Worm (Caenorhabditis elegans) whole organism, L4 larva: Measurements from ENCODE around the gene ceh-16.

Experiments
- D1046.2 ChIP-seq: fragments of 200-800 bp; sonication (Bioruptor generic); IDR thresholded peaks from 2 replicates; pipeline ENCODE4 v1.3.6; 2022; ENCODE audit warnings: missing genetic modification characterization, missing compliant biosample characterization
- F26F4.8 ChIP-seq: fragments of 200-800 bp; sonication (Bioruptor generic); conservative IDR thresholded peaks from 2 replicates; pipeline ENCODE4 v1.3.6; 2022; ENCODE audit warnings: missing genetic modification characterization, missing compliant biosample characterization
- F44E2.7 ChIP-seq: fragments of 200-800 bp; sonication (Bioruptor generic); IDR thresholded peaks from 2 replicates; pipeline ENCODE4 v2.1.2; 2022; ENCODE audit warnings: missing genetic modification characterization, missing compliant biosample characterization
- F49E8.2 ChIP-seq: sonication (generic microtip); optimal IDR thresholded peaks from 2 replicates; lab custom pipeline; 2016; ENCODE audit warnings: missing compliant biosample characterization, mild to moderate bottlenecking, missing genetic modification characterization, borderline replicate concordance
- Y105C5A.15 ChIP-seq: fragments of 200-800 bp; sonication (Bioruptor generic); IDR thresholded peaks from 2 replicates; pipeline ENCODE4 v1.3.6; 2022; ENCODE audit warnings: missing genetic modification characterization, missing compliant biosample characterization
- Y75B8A.6 ChIP-seq: fragments of 200-800 bp; sonication (Bioruptor generic); IDR thresholded peaks from 2 replicates; pipeline ENCODE4 v1.3.6; 2022; ENCODE audit warnings: missing genetic modification reagents, missing genetic modification characterization, missing compliant biosample characterization
- ceh-28 ChIP-seq: fragments of 150-350 bp; optimal IDR thresholded peaks from 2 replicates; lab custom pipeline; 2014; ENCODE audit warnings: missing biosample characterization, missing genetic modification reagents, missing genetic modification characterization
- ceh-32 ChIP-seq: sonication (generic microtip); optimal IDR thresholded peaks from 2 replicates; lab custom pipeline; 2016; ENCODE audit warnings: mild to moderate bottlenecking, missing genetic modification characterization, missing compliant biosample characterization; ENCODE audit not compliant: poor library complexity
- ceh-82 ChIP-seq: sonication (generic microtip); optimal IDR thresholded peaks from 2 replicates; lab custom pipeline; 2017; ENCODE audit warnings: missing biosample characterization, missing genetic modification characterization
- cey-2 ChIP-seq: sonication (generic microtip); optimal IDR thresholded peaks from 3 replicates; lab custom pipeline; 2017; ENCODE audit warnings: missing genetic modification characterization, mild to moderate bottlenecking, missing compliant biosample characterization, antibody characterized with exemption, borderline replicate concordance; ENCODE audit not compliant: insufficient read depth
- ctbp-1 ChIP-seq: fragments of 200-800 bp; sonication (Bioruptor generic); IDR thresholded peaks from 2 replicates; pipeline ENCODE4 v1.3.6; 2022; ENCODE audit warnings: missing genetic modification reagents, missing genetic modification characterization, missing compliant biosample characterization
- daf-12 ChIP-seq: fragments of 150-350 bp; optimal IDR thresholded peaks from 2 replicates; lab custom pipeline; 2014; ENCODE audit warnings: missing biosample characterization, missing genetic modification reagents, missing genetic modification characterization
- daf-16 ChIP-seq, 3 experiments: sonication (generic microtip); optimal IDR thresholded peaks; 2 replicates each; lab custom pipeline; 2016 to 2017; ENCODE audit warnings: missing genetic modification characterization in 3 of 3, missing genetic modification reagents in 3 of 3, mild to moderate bottlenecking in 2 of 3, missing compliant biosample characterization in 2 of 3, missing biosample characterization in 1 of 3, moderate library complexity in 1 of 3
- daf-19 ChIP-seq: fragments of 200-800 bp; sonication (Bioruptor generic); conservative IDR thresholded peaks from 2 replicates; pipeline ENCODE4 v1.3.6; 2022; ENCODE audit warnings: missing genetic modification characterization, missing compliant biosample characterization
- daf-8 ChIP-seq: fragments of 200-800 bp; sonication (Bioruptor generic); IDR thresholded peaks from 2 replicates; pipeline ENCODE4 v1.3.6; 2022; ENCODE audit warnings: missing genetic modification characterization, missing compliant biosample characterization
- dmd-9 ChIP-seq: fragments of 200-800 bp; sonication (Bioruptor generic); IDR thresholded peaks from 2 replicates; pipeline ENCODE4 v1.3.6; 2022; ENCODE audit warnings: missing genetic modification reagents, missing genetic modification characterization, missing compliant biosample characterization
- dpl-1 ChIP-seq: fragments of 150-350 bp; optimal IDR thresholded peaks from 2 replicates; lab custom pipeline; 2014; ENCODE audit warnings: missing biosample characterization, missing genetic modification reagents, missing genetic modification characterization
- egl-27 ChIP-seq: sonication (generic microtip); optimal IDR thresholded peaks from 3 replicates; lab custom pipeline; 2017; ENCODE audit warnings: missing biosample characterization, missing genetic modification reagents, missing genetic modification characterization
- hif-1 ChIP-seq, 2 experiments: sonication (generic microtip); optimal IDR thresholded peaks; 2 replicates each; lab custom pipeline; 2016 to 2017; ENCODE audit warnings: missing compliant biosample characterization in 2 of 2, missing genetic modification characterization in 2 of 2, missing genetic modification reagents in 2 of 2, missing genotype in 2 of 2, mild to moderate bottlenecking in 1 of 2
- hlh-30 ChIP-seq: sonication (generic microtip); optimal IDR thresholded peaks from 2 replicates; lab custom pipeline; 2017; ENCODE audit warnings: antibody characterized with exemption, mild to moderate bottlenecking, missing genetic modification characterization, missing compliant biosample characterization; ENCODE audit not compliant: insufficient read depth
- lin-15B ChIP-seq: fragments of 150-350 bp; sonication (generic microtip); optimal IDR thresholded peaks from 3 replicates; lab custom pipeline; 2014; ENCODE audit warnings: missing biosample characterization, missing genetic modification characterization
- lin-29 ChIP-seq: fragments of 200-800 bp; sonication (Bioruptor generic); IDR thresholded peaks from 2 replicates; pipeline ENCODE4 v1.3.6; 2022; ENCODE audit warnings: missing genetic modification reagents, missing genetic modification characterization, missing compliant biosample characterization
- lsy-2 ChIP-seq, 2 experiments: fragments of 150-350 bp in 1 of 2; sonication (generic microtip) in 1 of 2; optimal IDR thresholded peaks; 2 replicates each; lab custom pipeline; 2014 to 2017; ENCODE audit warnings: missing biosample characterization in 2 of 2, missing genetic modification characterization in 2 of 2
- madf-5 ChIP-seq, 2 experiments: fragments of 200-800 bp; sonication (Bioruptor generic); IDR thresholded peaks; 2 replicates each; pipeline ENCODE4 v1.3.6; 2022; ENCODE audit warnings: missing compliant biosample characterization in 2 of 2, missing genetic modification characterization in 2 of 2
- mdt-29 ChIP-seq: fragments of 200-800 bp; sonication (Bioruptor generic); IDR thresholded peaks from 2 replicates; pipeline ENCODE4 v1.3.6; 2022; ENCODE audit warnings: missing genetic modification reagents, missing genetic modification characterization, missing compliant biosample characterization
- mxl-2 ChIP-seq: fragments of 200-800 bp; sonication (Bioruptor generic); conservative IDR thresholded peaks from 2 replicates; pipeline ENCODE4 v1.3.6; 2022; ENCODE audit warnings: missing genetic modification reagents, missing genetic modification characterization, missing compliant biosample characterization
- mxl-3 ChIP-seq: fragments of 200-800 bp; sonication (Bioruptor generic); optimal IDR thresholded peaks from 2 replicates; lab custom pipeline; 2018; ENCODE audit warnings: mild to moderate bottlenecking, missing genetic modification characterization, missing compliant biosample characterization
- nhr-102 ChIP-seq: sonication (generic microtip); optimal IDR thresholded peaks from 2 replicates; lab custom pipeline; 2016; ENCODE audit warnings: mild to moderate bottlenecking, missing genetic modification characterization, moderate library complexity, missing compliant biosample characterization
- nhr-42 ChIP-seq: fragments of 200-800 bp; sonication (Bioruptor generic); IDR thresholded peaks from 2 replicates; pipeline ENCODE4 v1.3.6; 2022; ENCODE audit warnings: missing genetic modification characterization, missing compliant biosample characterization
- nhr-6 ChIP-seq: fragments of 150-350 bp; optimal IDR thresholded peaks from 2 replicates; lab custom pipeline; 2014; ENCODE audit warnings: missing biosample characterization, missing genetic modification characterization
- nhr-76 ChIP-seq: fragments of 150-350 bp; optimal IDR thresholded peaks from 2 replicates; lab custom pipeline; 2014; ENCODE audit warnings: missing biosample characterization, missing genetic modification characterization
- nhr-77 ChIP-seq: fragments of 150-350 bp; optimal IDR thresholded peaks from 2 replicates; lab custom pipeline; 2014; ENCODE audit warnings: missing biosample characterization, missing genetic modification characterization
- php-3 ChIP-seq: fragments of 200-800 bp; sonication (Bioruptor generic); IDR thresholded peaks from 2 replicates; pipeline ENCODE4 v1.3.6; 2022; ENCODE audit warnings: missing genetic modification reagents, missing genetic modification characterization, missing compliant biosample characterization
- rbr-2 ChIP-seq: sonication (generic microtip); optimal IDR thresholded peaks from 2 replicates; lab custom pipeline; 2016; ENCODE audit warnings: missing genotype, missing genetic modification characterization, missing compliant biosample characterization
- sdz-12 ChIP-seq: fragments of 200-800 bp; sonication (Bioruptor generic); optimal IDR thresholded peaks from 2 replicates; lab custom pipeline; 2018; ENCODE audit warnings: mild to moderate bottlenecking, missing genetic modification characterization, missing compliant biosample characterization
- set-16 ChIP-seq: fragments of 200-800 bp; sonication (Bioruptor generic); IDR thresholded peaks from 2 replicates; pipeline ENCODE4 v1.3.6; 2022; ENCODE audit warnings: missing genetic modification reagents, missing genetic modification characterization, missing compliant biosample characterization
- spr-1 ChIP-seq: sonication (generic microtip); optimal IDR thresholded peaks from 2 replicates; lab custom pipeline; 2016; ENCODE audit warnings: mild to moderate bottlenecking, missing genetic modification characterization, missing compliant biosample characterization
- unc-39 ChIP-seq: sonication (generic microtip); optimal IDR thresholded peaks from 2 replicates; lab custom pipeline; 2017; ENCODE audit warnings: missing biosample characterization, missing genetic modification characterization
- unc-62 ChIP-seq, 3 experiments: fragments of 150-350 bp in 1 of 3; sonication (generic microtip); optimal IDR thresholded peaks in 2 of 3; peaks in 1 of 3; 1 replicate in 1 of 3; 2 replicates in 2 of 3; lab custom pipeline; 2014 to 2017; ENCODE audit warnings: missing biosample characterization in 3 of 3, missing genetic modification characterization in 3 of 3, missing genetic modification reagents in 3 of 3, missing genotype in 1 of 3
- zfp-2 ChIP-seq: sonication (generic microtip); optimal IDR thresholded peaks from 2 replicates; lab custom pipeline; 2016; ENCODE audit warnings: mild to moderate bottlenecking, missing genetic modification characterization, missing compliant biosample characterization
- ztf-11 ChIP-seq: fragments of 150-350 bp; optimal IDR thresholded peaks from 2 replicates; lab custom pipeline; 2014; ENCODE audit warnings: missing biosample characterization, missing genetic modification characterization

ceh-16 gene

DNA sequence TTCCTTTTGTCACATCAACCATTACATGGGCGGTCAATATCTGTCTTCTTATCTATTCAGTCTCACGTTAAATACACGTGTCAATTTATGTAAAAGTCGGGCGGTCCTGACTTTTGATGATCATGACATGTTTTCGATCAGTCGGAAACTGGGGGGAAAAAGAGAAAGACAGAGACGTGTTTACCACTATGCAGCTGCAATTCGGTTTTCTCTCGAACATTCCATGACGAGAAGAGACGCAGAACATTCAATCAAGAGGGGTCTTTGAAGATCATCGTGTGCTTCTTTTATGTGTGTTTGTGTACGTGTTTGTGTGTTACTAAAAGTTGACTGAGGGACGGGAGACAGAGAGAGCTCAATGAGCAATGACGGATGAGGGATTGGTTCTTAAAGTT is 35.8 kb downstream of the ceh-16 start (continued):
- peak; percentile 45 to 99 for TF ChIP-seq unc-62 (GFP tag; optimal IDR thresholded peaks at IDR 0.05 in 1 of 2; lab: Kevin White, UChicago)
- TF ChIP-seq unc-62 (tag; optimal IDR thresholded peaks at IDR 0.05; lab: Kevin White, UChicago) = peak; percentile 31
- TF ChIP-seq unc-39 (tag; lab: Kevin White, UChicago) = no peak
- peak; percentile 88 to 90 for TF ChIP-seq hif-1 (tag; optimal IDR thresholded peaks at IDR 0.05; lab: Kevin White, UChicago)
- TF ChIP-seq F26F4.8 (GFP tag; lab: Robert Waterston, UW) = no peak
- peak; percentile 74 to 87 for TF ChIP-seq lsy-2 (tag; optimal IDR thresholded peaks at IDR 0.05; lab: Kevin White, UChicago)
- TF ChIP-seq lin-29 (GFP tag; lab: Robert Waterston, UW) = no peak
- peak; percentile 58 for TF ChIP-seq dpl-1 (GFP tag; lab: Kevin White, UChicago)
- TF ChIP-seq madf-5 (GFP tag; IDR thresholded peaks at IDR 0.05; lab: Robert Waterston, UW) = no peak
- peak; percentile 93 for TF ChIP-seq mxl-2
- no peak for TF ChIP-seq F44E2.7 (GFP tag; lab: Robert Waterston, UW)
- TF ChIP-seq ceh-32 (tag; lab: Kevin White, UChicago) = no peak
- peak; percentile 94 for TF ChIP-seq nhr-102 (tag; lab: Kevin White, UChicago)
- TF ChIP-seq set-16 (GFP tag; lab: Robert Waterston, UW) = peak; percentile 23; the same call in 1 of the 2 replicates
- peak; percentile 96 for TF ChIP-seq hlh-30 (tag; lab: Kevin White, UChicago)
- no peak for TF ChIP-seq nhr-6 (tag; lab: Kevin White, UChicago)
- TF ChIP-seq nhr-76 (tag; lab: Kevin White, UChicago) = no peak
- TF ChIP-seq mxl-3 (GFP tag; lab: Kevin White, UChicago) = peak; percentile 98
- TF ChIP-seq rbr-2 = peak; percentile 90
- TF ChIP-seq Y105C5A.15 (GFP tag; lab: Robert Waterston, UW) = no peak
- no peak for TF ChIP-seq daf-12
- TF ChIP-seq nhr-77 (tag; lab: Kevin White, UChicago) = peak; percentile 91
- no peak for TF ChIP-seq Y75B8A.6 (GFP tag; lab: Robert Waterston, UW)
- no peak for TF ChIP-seq ztf-11
- no peak for TF ChIP-seq daf-8
- no peak for TF ChIP-seq daf-19 (GFP tag; lab: Robert Waterston, UW)
- no peak for TF ChIP-seq F49E8.2
- no peak for TF ChIP-seq zfp-2
- peak; percentile 68 for TF ChIP-seq egl-27 (tag; lab: Kevin White, UChicago)
- peak; percentile 32 for TF ChIP-seq ceh-28 (tag; lab: Kevin White, UChicago)
- peak; percentile 72 for TF ChIP-seq spr-1
- TF ChIP-seq nhr-42 (GFP tag; lab: Robert Waterston, UW) = peak; percentile 60; the same call in 1 of the 2 replicates
- TF ChIP-seq ceh-82 (tag; lab: Kevin White, UChicago) = no peak
- TF ChIP-seq lin-15B = no peak
- TF ChIP-seq mdt-29 (GFP tag; lab: Robert Waterston, UW) = peak; percentile 97
- peak; percentile 97 to 99 for TF ChIP-seq daf-16 (GFP tag; optimal IDR thresholded peaks at IDR 0.05; lab: Kevin White, UChicago)
- peak; percentile 99 for TF ChIP-seq daf-16 (tag; optimal IDR thresholded peaks at IDR 0.05; lab: Kevin White, UChicago)
- TF ChIP-seq D1046.2 (GFP tag; lab: Robert Waterston, UW) = no peak
- no peak for TF ChIP-seq dmd-9 (GFP tag; lab: Robert Waterston, UW)

DNA sequence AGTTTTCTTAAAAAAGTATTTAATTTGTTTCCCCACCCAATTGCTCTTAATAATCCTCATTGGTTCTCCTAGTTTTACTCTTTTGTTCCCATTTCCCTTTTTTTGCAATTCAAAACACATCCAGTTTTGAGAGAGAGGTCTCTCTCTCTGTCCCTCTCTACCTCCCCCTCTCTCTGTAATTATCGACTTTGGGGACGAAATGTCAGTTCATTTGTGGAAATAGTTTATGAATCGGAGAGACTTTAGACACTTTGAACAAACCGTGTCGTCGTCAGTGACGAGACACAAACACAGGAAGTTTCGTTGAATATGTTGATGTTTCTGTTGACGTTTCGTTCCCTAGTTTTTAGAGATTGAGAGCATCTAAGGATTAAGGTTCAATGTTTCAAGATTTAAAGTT is 40.6 kb downstream of the ceh-16 start:
- TF ChIP-seq unc-62 (GFP tag; optimal IDR thresholded peaks at IDR 0.05 in 1 of 2; lab: Kevin White, UChicago) (peak in 1 of 2 experiments; percentile 86), unc-62 (tag; optimal IDR thresholded peaks at IDR 0.05; lab: Kevin White, UChicago) (no peak), daf-12 (no peak), sdz-12 (GFP tag; lab: Kevin White, UChicago) (no peak), madf-5 (GFP tag; IDR thresholded peaks at IDR 0.05; lab: Robert Waterston, UW) (no peak), ctbp-1 (GFP tag; lab: Robert Waterston, UW) (no peak), cey-2 (tag; lab: Kevin White, UChicago) (no peak), php-3 (GFP tag; lab: Robert Waterston, UW) (no peak)
